Worm (Caenorhabditis elegans): ENCODE results near the gene aipr-1.

The aipr-1 gene

ce11 chrII:6592251-6592650, 1.8 kb downstream of the aipr-1 start, which contains the start of gene C56C10.9:
C56C10.9 (minus strand) TSS chrII:6592351.
- TF ChIP-seq lin-14 (GFP tag; optimal IDR thresholded peaks at IDR 0.05) (no peak), nhr-76 (tag; optimal IDR thresholded peaks at IDR 0.05) (no peak), blmp-1 (tag; optimal IDR thresholded peaks at IDR 0.05) (no peak), skn-1 (tag; optimal IDR thresholded peaks at IDR 0.05) (no peak), nhr-84 (tag; optimal IDR thresholded peaks at IDR 0.05) (no peak), dsc-1 (tag; optimal IDR thresholded peaks at IDR 0.05) (no peak), efl-3 (GFP tag; optimal IDR thresholded peaks at IDR 0.05) (no peak), lin-13 (GFP tag; optimal IDR thresholded peaks at IDR 0.05) (no peak), fos-1 (tag; optimal IDR thresholded peaks at IDR 0.05) (no peak), hpl-2 (GFP tag; optimal IDR thresholded peaks at IDR 0.05) (no peak), elt-3 (tag; optimal IDR thresholded peaks at IDR 0.05) (no peak), nhr-12 (tag; optimal IDR thresholded peaks at IDR 0.05) (no peak), sptf-1 (tag; optimal IDR thresholded peaks at IDR 0.05) (no peak), xbp-1 (tag; optimal IDR thresholded peaks at IDR 0.05) (no peak), nhr-19 (GFP tag; conservative IDR thresholded peaks at IDR 0.05) (no peak), aly-2 (tag; optimal IDR thresholded peaks at IDR 0.05) (no peak), swsn-7 (tag; optimal IDR thresholded peaks at IDR 0.05) (no peak)

ce11 chrII:6591000-6591399, 3.1 kb downstream of the aipr-1 start:
- TF ChIP-seq efl-1 (optimal IDR thresholded peaks at IDR 0.05) (no peak), efl-1 (GFP tag; optimal IDR thresholded peaks at IDR 0.05 in 1 of 2) (peak in 1 of 2 experiments; percentile 69), ama-1 (optimal IDR thresholded peaks at IDR 0.05) (peak; percentile 18), pag-3 (tag; optimal IDR thresholded peaks at IDR 0.05; ENCODE audit: borderline replicate concordance, insufficient read depth) (no peak)

- TF ChIP-seq lin-35 (GFP tag; optimal IDR thresholded peaks at IDR 0.05) (peak in 1 of 2 experiments; percentile 4), jun-1 (tag; optimal IDR thresholded peaks at IDR 0.05) (peak; percentile 49), dpl-1 (GFP tag; optimal IDR thresholded peaks at IDR 0.05) (peak in 1 of 3 experiments; percentile 15), fos-1 (tag; optimal IDR thresholded peaks at IDR 0.05) (peak; percentile 40), blmp-1 (tag; optimal IDR thresholded peaks at IDR 0.05) (peak; percentile 28), elt-3 (tag; optimal IDR thresholded peaks at IDR 0.05) (peak in 1 of 6 experiments; percentile 29), lsy-2 (tag; optimal IDR thresholded peaks at IDR 0.05) (no peak), sptf-1 (tag; optimal IDR thresholded peaks at IDR 0.05) (no peak)
Measured at ce11 chrII:6589408-6589807, 4.6 kb downstream of the aipr-1 start, which contains the start of gene vps-32.1. vps-32.1 (plus strand) TSS chrII:6589708.

- TF ChIP-seq aha-1 (tag; optimal IDR thresholded peaks at IDR 0.05) (peak; percentile 85), nhr-19 (GFP tag; conservative IDR thresholded peaks at IDR 0.05) (peak; percentile 96), lin-39 (tag; optimal IDR thresholded peaks at IDR 0.05) (peak; percentile 94), skn-1 (tag; optimal IDR thresholded peaks at IDR 0.05) (peak; percentile 80), hpl-2 (GFP tag; optimal IDR thresholded peaks at IDR 0.05) (peak; percentile 91), vab-15 (tag; optimal IDR thresholded peaks at IDR 0.05) (no peak), fkh-4 (tag; optimal IDR thresholded peaks at IDR 0.05; ENCODE audit: borderline replicate concordance) (peak; percentile 66), snpc-4 (tag; optimal IDR thresholded peaks at IDR 0.05) (peak; percentile 83), lin-15B (tag; optimal IDR thresholded peaks at IDR 0.05) (peak; percentile 71), elt-3 (tag; optimal IDR thresholded peaks at IDR 0.05) (peak in 5 of 6 experiments; percentile 50 to 93 (median 68)), C04F5.9 (tag; optimal IDR thresholded peaks at IDR 0.05) (peak; percentile 70), C16A3.4 (tag; optimal IDR thresholded peaks at IDR 0.05) (peak; percentile 92), sox-4 (tag; optimal IDR thresholded peaks at IDR 0.05) (peak; percentile 44), nhr-237 (tag; optimal IDR thresholded peaks at IDR 0.05) (peak; percentile 93), tlp-1 (tag; optimal IDR thresholded peaks at IDR 0.05) (no peak), ces-1 (GFP tag; optimal IDR thresholded peaks at IDR 0.05) (no peak), nhr-77 (tag; optimal IDR thresholded peaks at IDR 0.05) (peak; percentile 94), swsn-7 (tag; optimal IDR thresholded peaks at IDR 0.05) (peak; percentile 98), nhr-20 (tag; optimal IDR thresholded peaks at IDR 0.05) (peak; percentile 98), mab-9 (GFP tag; IDR thresholded peaks at IDR 0.05) (peak; percentile 65), irx-1 (tag; optimal IDR thresholded peaks at IDR 0.05) (peak; percentile 88), ceh-8 (GFP tag; optimal IDR thresholded peaks at IDR 0.05) (peak; percentile 80), nhr-85 (tag) (peak; percentile 99), pag-3 (tag; optimal IDR thresholded peaks at IDR 0.05; ENCODE audit: borderline replicate concordance, insufficient read depth) (no peak), hlh-4 (tag; optimal IDR thresholded peaks at IDR 0.05) (no peak), ets-5 (GFP tag; IDR thresholded peaks at IDR 0.05) (no peak), mep-1 (tag; optimal IDR thresholded peaks at IDR 0.05) (peak; percentile 94), aly-2 (tag; optimal IDR thresholded peaks at IDR 0.05) (peak; percentile 91), isw-1 (GFP tag; IDR thresholded peaks at IDR 0.05) (peak; percentile 96)
Measured at ce11 chrII:6588605-6589292, 5.3 kb downstream of the aipr-1 start, which contains the start of gene icd-1. icd-1 (minus strand) TSS chrII:6588655.
